Fruit fly (Drosophila melanogaster): Measurements from ENCODE around the gene Ugt36A1.

dm6 chr2L:3656667-3657066 is 37.8 kb downstream of the Ugt36A1 start, which contains the start of gene for:
- TF ChIP-seq Abd-B (GFP tag; optimal IDR thresholded peaks at IDR 0.05) (no peak), h (GFP tag; optimal IDR thresholded peaks at IDR 0.05) (no peak)

Data from whole organism, wandering third instar larva.